Worm (Caenorhabditis elegans) whole organism, L1 larva: ENCODE measurements around the gene F47B7.4.

Experiments used
- C04F5.9 ChIP-seq: sonication (generic microtip); optimal IDR thresholded peaks from 2 replicates; lab custom pipeline; 2016; ENCODE audit warnings: missing genetic modification characterization, missing compliant biosample characterization
- C34B4.2 ChIP-seq: sonication (generic microtip); optimal IDR thresholded peaks from 2 replicates; lab custom pipeline; 2017; ENCODE audit warnings: mild to moderate bottlenecking, missing genetic modification characterization, missing compliant biosample characterization
- aly-2 ChIP-seq: fragments of 150-350 bp; optimal IDR thresholded peaks from 2 replicates; lab custom pipeline; 2014; ENCODE audit warnings: missing biosample characterization, missing genetic modification characterization
- ceh-82 ChIP-seq, 3 experiments: fragments of 150-350 bp in 1 of 3; sonication (generic microtip) in 2 of 3; optimal IDR thresholded peaks; 2 replicates each; lab custom pipeline; 2014 to 2017; ENCODE audit warnings: missing biosample characterization in 3 of 3, missing genetic modification characterization in 3 of 3
- ceh-90 ChIP-seq: sonication (generic microtip); optimal IDR thresholded peaks from 2 replicates; lab custom pipeline; 2016; ENCODE audit warnings: missing genetic modification characterization, missing compliant biosample characterization
- ces-1 ChIP-seq: fragments of 150-350 bp; optimal IDR thresholded peaks from 2 replicates; lab custom pipeline; 2014; ENCODE audit warnings: missing biosample characterization, missing genetic modification reagents, missing genetic modification characterization
- dsc-1 ChIP-seq: sonication (generic microtip); optimal IDR thresholded peaks from 2 replicates; lab custom pipeline; 2016; ENCODE audit warnings: mild to moderate bottlenecking, missing genetic modification characterization, missing compliant biosample characterization
- efl-1 ChIP-seq, 4 experiments: fragments of 150-350 bp; optimal IDR thresholded peaks in 3 of 4; peaks in 1 of 4; 1 replicate in 1 of 4; 2 replicates in 3 of 4; lab custom pipeline; 2014; ENCODE audit warnings: missing biosample characterization in 2 of 4, missing genetic modification characterization in 2 of 4, missing genetic modification reagents in 2 of 4
- efl-3 ChIP-seq: fragments of 200-800 bp; sonication (Bioruptor generic); optimal IDR thresholded peaks from 2 replicates; lab custom pipeline; 2018; ENCODE audit warnings: mild to moderate bottlenecking, missing genetic modification characterization, missing compliant biosample characterization
- egl-27 ChIP-seq, 2 experiments: fragments of 150-350 bp in 1 of 2; sonication (generic microtip); optimal IDR thresholded peaks; 3 replicates each; lab custom pipeline; 2017 to 2018; ENCODE audit warnings: missing biosample characterization in 2 of 2, missing genetic modification characterization in 2 of 2, missing genetic modification reagents in 2 of 2
- elt-2 ChIP-seq: sonication (generic microtip); optimal IDR thresholded peaks from 2 replicates; lab custom pipeline; 2016; ENCODE audit warnings: missing genetic modification characterization, mild to moderate bottlenecking, inconsistent platforms, missing compliant biosample characterization, missing genetic modification reagents
- elt-3 ChIP-seq, 6 experiments: fragments of 150-350 bp in 1 of 6; sonication (generic microtip); optimal IDR thresholded peaks; 2 replicates each; lab custom pipeline; 2017 to 2018; ENCODE audit warnings: missing biosample characterization in 6 of 6, missing genetic modification characterization in 6 of 6, inconsistent platforms in 1 of 6
- fkh-10 ChIP-seq: sonication (generic microtip); optimal IDR thresholded peaks from 2 replicates; lab custom pipeline; 2017; ENCODE audit warnings: missing biosample characterization, missing genetic modification reagents, missing genetic modification characterization
- irx-1 ChIP-seq: sonication (generic microtip); optimal IDR thresholded peaks from 2 replicates; lab custom pipeline; 2016; ENCODE audit warnings: missing genetic modification characterization, missing compliant biosample characterization
- isw-1 ChIP-seq: fragments of 200-800 bp; sonication (Bioruptor generic); IDR thresholded peaks from 2 replicates; pipeline ENCODE4 v1.3.6; 2022; ENCODE audit warnings: missing genetic modification characterization, missing compliant biosample characterization
- jun-1 ChIP-seq: fragments of 150-350 bp; optimal IDR thresholded peaks from 2 replicates; lab custom pipeline; 2014; ENCODE audit warnings: missing biosample characterization, missing genetic modification reagents, missing genetic modification characterization
- lin-13 ChIP-seq: fragments of 150-350 bp; optimal IDR thresholded peaks from 2 replicates; lab custom pipeline; 2014; ENCODE audit warnings: missing biosample characterization, missing genetic modification reagents, missing genetic modification characterization
- lin-35 ChIP-seq, 2 experiments: fragments of 150-350 bp; optimal IDR thresholded peaks; 2 replicates each; lab custom pipeline; 2014; ENCODE audit warnings: missing biosample characterization in 2 of 2, missing genetic modification characterization in 2 of 2, missing genetic modification reagents in 2 of 2
- lir-3 ChIP-seq: sonication (generic microtip); optimal IDR thresholded peaks from 2 replicates; lab custom pipeline; 2016; ENCODE audit warnings: mild to moderate bottlenecking, missing genetic modification characterization, moderate library complexity, missing compliant biosample characterization; ENCODE audit not compliant: poor library complexity
- mef-2 ChIP-seq: fragments of 150-350 bp; optimal IDR thresholded peaks from 2 replicates; lab custom pipeline; 2014; ENCODE audit warnings: missing biosample characterization, missing genetic modification characterization
- mep-1 ChIP-seq: fragments of 150-350 bp; optimal IDR thresholded peaks from 2 replicates; lab custom pipeline; 2014; ENCODE audit warnings: missing biosample characterization, missing genetic modification characterization
- nhr-19 ChIP-seq: fragments of 200-800 bp; sonication (Bioruptor generic); conservative IDR thresholded peaks from 2 replicates; pipeline ENCODE4 v1.3.6; 2022; ENCODE audit warnings: missing genetic modification characterization, missing compliant biosample characterization
- nhr-71 ChIP-seq: sonication (generic microtip); optimal IDR thresholded peaks from 2 replicates; lab custom pipeline; 2016; ENCODE audit warnings: mild to moderate bottlenecking, missing genetic modification characterization, moderate library complexity, missing compliant biosample characterization
- nhr-77 ChIP-seq: fragments of 150-350 bp; optimal IDR thresholded peaks from 2 replicates; lab custom pipeline; 2014; ENCODE audit warnings: missing biosample characterization, missing genetic modification characterization
- nhr-85 ChIP-seq: sonication (generic microtip); peaks from one replicate; lab custom pipeline; 2016; ENCODE audit warnings: missing genetic modification characterization, inconsistent platforms, missing compliant biosample characterization
- rnt-1 ChIP-seq: sonication (generic microtip); optimal IDR thresholded peaks from 2 replicates; lab custom pipeline; 2016; ENCODE audit warnings: mild to moderate bottlenecking, missing genetic modification characterization, moderate library complexity, missing compliant biosample characterization
- snu-23 ChIP-seq: sonication (generic microtip); optimal IDR thresholded peaks from 2 replicates; lab custom pipeline; 2016; ENCODE audit warnings: missing genetic modification characterization, missing compliant biosample characterization
- sox-4 ChIP-seq: sonication (generic microtip); optimal IDR thresholded peaks from 2 replicates; lab custom pipeline; 2016; ENCODE audit warnings: missing genetic modification characterization, missing compliant biosample characterization
- tbx-2 ChIP-seq: sonication (generic microtip); optimal IDR thresholded peaks from 2 replicates; lab custom pipeline; 2016; ENCODE audit warnings: missing genetic modification characterization, missing compliant biosample characterization
- tlp-1 ChIP-seq: fragments of 150-350 bp; optimal IDR thresholded peaks from 2 replicates; lab custom pipeline; 2014; ENCODE audit warnings: missing biosample characterization, missing genetic modification characterization
- unc-30 ChIP-seq: sonication (generic microtip); optimal IDR thresholded peaks from 2 replicates; lab custom pipeline; 2017; ENCODE audit warnings: missing biosample characterization, missing genetic modification characterization
- unc-62 ChIP-seq: fragments of 150-350 bp; optimal IDR thresholded peaks from 2 replicates; lab custom pipeline; 2014; ENCODE audit warnings: missing biosample characterization, missing genetic modification reagents, missing genetic modification characterization
- unc-98 ChIP-seq: fragments of 200-800 bp; sonication (Bioruptor generic); IDR thresholded peaks from 2 replicates; pipeline ENCODE4 v1.3.6; 2022; ENCODE audit warnings: missing genetic modification characterization, missing compliant biosample characterization
- vab-15 ChIP-seq: sonication (generic microtip); optimal IDR thresholded peaks from 2 replicates; lab custom pipeline; 2017; ENCODE audit warnings: missing genotype, mild to moderate bottlenecking, missing genetic modification characterization, missing compliant biosample characterization
- xbp-1 ChIP-seq: sonication (generic microtip); optimal IDR thresholded peaks from 2 replicates; lab custom pipeline; 2016; ENCODE audit warnings: missing genetic modification characterization, missing compliant biosample characterization
- ztf-11 ChIP-seq, 2 experiments: sonication (generic microtip); optimal IDR thresholded peaks; 2 replicates each; lab custom pipeline; 2016 to 2017; ENCODE audit warnings: missing genetic modification characterization in 2 of 2, missing biosample characterization in 1 of 2, missing compliant biosample characterization in 1 of 2

Gene F47B7.4

ce11 chrX:3756238-3756637 is 10.2 kb downstream of the F47B7.4 start:
- no peak for TF ChIP-seq mef-2 (tag; lab: Kevin White, UChicago)
- peak; percentile 4 to 94 (median 63) for TF ChIP-seq elt-3 (tag; optimal IDR thresholded peaks at IDR 0.05; lab: Kevin White, UChicago)
- TF ChIP-seq rnt-1 (tag; lab: Kevin White, UChicago), result peak; percentile 31

ce11 chrX:3755753-3756152 is 10.7 kb downstream of the F47B7.4 start:
- TF ChIP-seq tlp-1 (tag; lab: Kevin White, UChicago) (no peak), irx-1 (no peak), jun-1 (tag; lab: Kevin White, UChicago) (no peak), efl-1 (optimal IDR thresholded peaks at IDR 0.05; lab: Kevin White, UChicago) (no peak), efl-1 (GFP tag; optimal IDR thresholded peaks at IDR 0.05 in 1 of 2; lab: Kevin White, UChicago) (no peak), elt-3 (tag; optimal IDR thresholded peaks at IDR 0.05; lab: Kevin White, UChicago) (peak in 5 of 6 experiments; percentile 5 to 89 (median 63)), ces-1 (no peak), elt-2 (tag; lab: Kevin White, UChicago) (no peak), nhr-85 (tag; lab: Kevin White, UChicago) (peak; percentile 21), unc-62 (GFP tag; lab: Kevin White, UChicago) (no peak)
- TF ChIP-seq, all 84 proteins: peak for 2

- TF ChIP-seq C34B4.2 (tag; lab: Kevin White, UChicago) (no peak), vab-15 (no peak), aly-2 (tag; lab: Kevin White, UChicago) (no peak), snu-23 (no peak), unc-98 (GFP tag; lab: Robert Waterston, UW) (no peak), lin-35 (GFP tag; optimal IDR thresholded peaks at IDR 0.05; lab: Kevin White, UChicago) (no peak), nhr-85 (tag; lab: Kevin White, UChicago) (no peak), efl-3 (no peak), lin-13 (GFP tag; lab: Kevin White, UChicago) (no peak), ces-1 (no peak), dsc-1 (no peak), lir-3 (tag; lab: Kevin White, UChicago) (no peak), ztf-11 (tag; optimal IDR thresholded peaks at IDR 0.05; lab: Kevin White, UChicago) (no peak)
These were observed 14.0 kb downstream of the F47B7.4 start for ce11 chrX:3752443-3752842.

ce11 chrX:3751370-3751769 is 15.1 kb downstream of the F47B7.4 start:
- no peak for TF ChIP-seq mep-1
- no peak for TF ChIP-seq nhr-85 (tag; lab: Kevin White, UChicago)
- no peak for TF ChIP-seq unc-30
- TF ChIP-seq, all 84 proteins: peak for 0

- no peak for TF ChIP-seq aly-2 (tag; lab: Kevin White, UChicago)
- TF ChIP-seq vab-15, result no peak
- TF ChIP-seq fkh-10 (GFP tag; lab: Kevin White, UChicago), result no peak
- TF ChIP-seq egl-27 (tag; optimal IDR thresholded peaks at IDR 0.05; lab: Kevin White, UChicago), result no peak
- no peak for TF ChIP-seq C04F5.9 (tag; lab: Kevin White, UChicago)
These were observed 23.3 kb downstream of the F47B7.4 start for ce11 chrX:3743190-3743589.

- TF ChIP-seq sox-4 (no peak), nhr-71 (no peak), isw-1 (GFP tag; lab: Robert Waterston, UW) (no peak), nhr-19 (GFP tag; lab: Robert Waterston, UW) (no peak), ceh-82 (tag; optimal IDR thresholded peaks at IDR 0.05; lab: Kevin White, UChicago) (no peak), ceh-90 (tag; lab: Kevin White, UChicago) (no peak), nhr-77 (tag; lab: Kevin White, UChicago) (no peak), mef-2 (tag; lab: Kevin White, UChicago) (no peak), aly-2 (tag; lab: Kevin White, UChicago) (no peak), xbp-1 (no peak), tbx-2 (tag; lab: Kevin White, UChicago) (no peak), lir-3 (tag; lab: Kevin White, UChicago) (no peak)
These were observed 24.2 kb downstream of the F47B7.4 start, which contains the start of gene fkh-2 for ce11 chrX:3742223-3742622. Gene fkh-2, minus strand, starts transcription at chrX:3742323.
